Worm (Caenorhabditis elegans): ENCODE data around the gene alp-1.

DNA sequence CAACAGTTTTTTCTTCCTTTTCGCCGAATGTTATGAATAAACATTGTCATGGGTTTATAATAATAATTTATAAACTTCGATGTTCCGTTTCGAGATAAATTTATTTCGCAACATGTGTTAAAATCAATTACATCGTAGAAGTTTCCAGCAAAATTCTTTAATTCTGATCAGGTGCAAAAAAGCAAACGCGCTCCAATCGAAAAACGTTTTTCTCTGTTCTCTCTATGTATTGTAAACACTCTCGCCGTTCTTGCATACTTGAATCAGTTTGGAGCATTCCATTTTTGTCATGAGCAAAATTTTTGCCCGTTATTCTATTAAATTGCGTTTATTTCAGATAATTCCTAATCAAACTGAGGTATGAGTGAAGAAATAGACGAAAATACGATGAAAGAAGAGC lies 41.5 kb downstream of the alp-1 start, which contains the start of gene rad-54.L2:
- TF ChIP-seq ceh-82 (tag; optimal IDR thresholded peaks at IDR 0.05), result no peak
- peak; percentile 46 for TF ChIP-seq nhr-77 (tag; optimal IDR thresholded peaks at IDR 0.05)

Data from whole organism, L4 larva.